Fruit fly (Drosophila melanogaster): ENCODE data around the gene Sk2.

DNA sequence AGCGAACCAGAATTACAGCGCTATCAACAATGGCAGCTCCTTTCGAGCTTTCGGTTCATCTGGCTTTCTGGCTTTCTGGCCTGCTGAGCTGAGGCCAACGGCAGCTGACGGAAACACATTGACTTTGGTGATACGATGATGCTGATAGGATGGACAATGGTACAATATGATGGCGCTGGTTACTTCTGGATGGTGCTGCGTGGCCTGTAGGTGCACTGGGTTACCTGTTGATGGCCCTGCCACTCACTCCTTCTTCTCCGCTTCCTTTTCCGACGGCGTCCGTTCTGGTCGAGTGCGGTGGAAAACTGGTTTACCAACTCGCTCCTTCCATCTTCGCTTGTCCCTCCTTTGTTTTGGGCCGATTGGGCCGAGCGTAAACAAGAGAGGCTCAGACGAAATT, 27.9 kb downstream of the Sk2 start:
- TF ChIP-seq ttk (optimal IDR thresholded peaks at IDR 0.05) (no peak), insv (optimal IDR thresholded peaks at IDR 0.05) (no peak), psq (optimal IDR thresholded peaks at IDR 0.05) (no peak), Sin3A (optimal IDR thresholded peaks at IDR 0.05) (no peak), h (optimal IDR thresholded peaks at IDR 0.05) (no peak), Myc (optimal IDR thresholded peaks at IDR 0.05) (no peak)

Measured in Kc167 (cell line).